Worm (Caenorhabditis elegans) whole organism, L4/young adult: ENCODE results near the gene B0244.5.
A peak's percentile ranks its signal among the peaks of the same experiment; 100 is the strongest.

Source experiments
- W03F9.2 ChIP-seq: fragments of 150-350 bp; optimal IDR thresholded peaks from 2 replicates; lab custom pipeline; 2014; ENCODE audit warnings: missing biosample characterization, missing genetic modification characterization
- dao-5 ChIP-seq: sonication (generic microtip); optimal IDR thresholded peaks from 2 replicates; lab custom pipeline; 2016; ENCODE audit warnings: missing genotype, missing genetic modification characterization, moderate library complexity, missing compliant biosample characterization
- him-1 ChIP-seq: sonication (generic microtip); optimal IDR thresholded peaks from 2 replicates; lab custom pipeline; 2016; ENCODE audit warnings: missing genotype, missing genetic modification reagents, missing genetic modification characterization, missing compliant biosample characterization

Gene B0244.5

DNA sequence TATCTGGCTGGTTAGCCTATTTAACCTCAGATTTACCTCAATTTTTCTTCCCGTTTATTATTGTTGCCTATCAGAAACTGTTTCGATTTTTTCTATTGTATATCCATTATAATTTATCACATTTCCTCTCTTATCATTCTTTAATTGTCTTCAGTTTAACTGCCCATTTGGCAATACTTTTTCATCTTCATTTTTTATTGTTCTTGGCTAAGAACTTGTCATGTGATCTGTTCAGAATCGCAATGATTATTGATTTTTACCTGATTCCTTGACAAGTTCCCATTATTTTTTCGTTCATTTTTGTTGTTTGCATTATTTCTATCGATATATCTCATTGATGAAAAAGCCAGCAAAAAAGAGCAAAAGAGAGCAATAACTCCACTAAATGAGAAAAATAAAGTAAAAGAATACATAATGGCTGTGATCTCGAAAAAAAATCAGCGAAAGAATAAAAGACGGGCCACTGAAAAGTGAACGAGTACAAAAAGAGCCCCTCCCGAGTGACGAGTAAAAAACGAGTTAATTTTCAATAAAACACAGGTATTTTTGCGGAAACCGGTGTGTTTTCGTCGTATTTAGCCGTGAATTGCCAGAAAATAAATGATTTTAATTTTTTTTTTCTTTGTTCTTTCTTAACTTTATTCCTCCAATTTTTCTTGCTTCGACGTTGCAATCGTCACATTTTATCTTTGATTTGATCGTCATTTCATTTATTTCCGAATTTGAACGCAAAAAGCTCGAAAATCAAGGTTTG, 30.3 kb upstream of the B0244.5 start, which contains the start of gene arf-1:
Gene arf-1, plus strand, starts transcription at position 657 of the 754 bp plus-strand sequence.
- TF ChIP-seq dao-5 (tag; lab: Kevin White, UChicago) (no peak), him-1 (tag; lab: Kevin White, UChicago) (no peak), W03F9.2 (tag; lab: Kevin White, UChicago) (no peak)

- no peak for TF ChIP-seq dao-5 (tag; lab: Kevin White, UChicago)
- no peak for TF ChIP-seq him-1 (tag; lab: Kevin White, UChicago)
- no peak for TF ChIP-seq W03F9.2 (tag; lab: Kevin White, UChicago)
Observed at ce11 chrIII:5714984-5715454, 29.7 kb upstream of the B0244.5 start.

DNA sequence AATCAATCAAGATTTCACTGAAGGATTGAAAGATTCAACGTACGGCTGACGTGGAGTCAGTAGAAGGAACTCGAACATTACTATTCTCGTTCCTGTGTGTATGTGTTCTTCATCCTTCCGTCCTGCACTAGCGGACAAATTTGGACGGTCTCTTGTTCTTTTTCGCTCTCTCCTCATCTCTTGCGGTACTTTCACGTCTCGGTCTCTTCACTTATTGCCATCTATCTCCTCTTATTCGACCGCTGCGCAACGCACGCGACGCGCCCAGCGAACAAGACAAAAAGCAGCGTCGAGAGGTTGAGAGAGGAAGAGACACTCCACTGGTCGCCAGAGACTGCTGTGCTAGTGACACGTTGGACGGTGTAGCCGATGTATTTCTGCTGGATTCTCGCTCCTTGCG, 29.2 kb upstream of the B0244.5 start:
- TF ChIP-seq him-1 (tag; lab: Kevin White, UChicago) (peak; percentile 25), W03F9.2 (tag; lab: Kevin White, UChicago) (peak; percentile 1), dao-5 (tag; lab: Kevin White, UChicago) (no peak)

ce11 chrIII:5717173-5717748, 27.4 kb upstream of the B0244.5 start:
- TF ChIP-seq W03F9.2 (tag; lab: Kevin White, UChicago) (no peak), him-1 (tag; lab: Kevin White, UChicago) (no peak), dao-5 (tag; lab: Kevin White, UChicago) (no peak)

- TF ChIP-seq dao-5 (tag; lab: Kevin White, UChicago), result no peak
- TF ChIP-seq W03F9.2 (tag; lab: Kevin White, UChicago), result no peak
- no peak for TF ChIP-seq him-1 (tag; lab: Kevin White, UChicago)
Observed at ce11 chrIII:5718385-5718784, 26.3 kb upstream of the B0244.5 start.

DNA sequence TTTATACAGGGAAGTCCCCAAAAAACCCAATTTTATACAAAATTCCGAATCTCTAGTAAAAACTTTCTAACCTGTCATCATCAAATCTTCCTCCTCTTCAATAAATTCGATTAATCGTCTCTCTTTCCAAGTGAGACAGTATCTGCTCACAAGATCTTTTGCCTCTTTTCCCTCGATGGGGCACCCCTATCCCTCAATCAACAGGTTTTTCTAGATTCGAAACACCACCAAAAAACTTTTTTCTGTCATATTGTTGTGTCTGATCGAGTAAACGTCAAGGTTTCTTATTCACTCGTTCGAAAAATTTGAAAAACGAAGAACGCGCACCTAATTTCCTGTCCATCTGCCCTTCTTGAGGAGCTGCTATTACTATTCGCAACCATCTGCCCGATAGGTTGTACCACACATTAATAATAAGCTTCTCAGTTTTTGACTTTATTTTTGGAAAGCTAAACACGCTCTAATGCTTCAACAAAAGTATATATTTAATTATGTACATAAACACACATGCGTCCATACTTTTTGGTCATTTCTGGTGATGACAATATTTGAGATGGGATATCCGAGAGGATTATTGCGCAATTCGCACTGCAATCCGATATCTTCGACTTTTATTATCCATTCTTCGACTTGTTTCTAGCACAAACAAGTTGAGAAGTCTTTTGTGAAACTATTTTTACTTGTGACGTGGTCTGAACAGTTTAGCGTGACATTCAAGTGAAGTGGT, 25.4 kb upstream of the B0244.5 start:
- TF ChIP-seq W03F9.2 (tag; lab: Kevin White, UChicago), result no peak
- TF ChIP-seq dao-5 (tag; lab: Kevin White, UChicago), result no peak
- TF ChIP-seq him-1 (tag; lab: Kevin White, UChicago), result no peak

DNA sequence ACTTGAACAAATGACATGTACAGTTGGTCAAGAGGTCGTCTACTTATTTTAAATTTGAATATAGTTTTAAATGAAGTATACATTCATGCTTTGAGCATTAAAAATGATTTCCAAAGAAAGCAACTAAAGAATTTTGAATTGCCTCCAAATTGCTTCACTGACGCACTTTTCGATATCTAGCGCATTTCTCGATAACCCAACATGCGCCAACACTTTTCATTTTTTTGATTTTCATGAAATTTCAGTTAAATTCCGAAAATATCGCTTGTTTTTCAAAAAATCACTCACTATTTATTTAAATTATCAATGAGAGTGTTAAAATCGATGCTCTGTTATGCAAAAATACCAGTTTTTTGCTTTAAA, 24.9 kb upstream of the B0244.5 start:
- TF ChIP-seq W03F9.2 (tag; lab: Kevin White, UChicago), result no peak
- TF ChIP-seq him-1 (tag; lab: Kevin White, UChicago), result no peak
- no peak for TF ChIP-seq dao-5 (tag; lab: Kevin White, UChicago)

DNA sequence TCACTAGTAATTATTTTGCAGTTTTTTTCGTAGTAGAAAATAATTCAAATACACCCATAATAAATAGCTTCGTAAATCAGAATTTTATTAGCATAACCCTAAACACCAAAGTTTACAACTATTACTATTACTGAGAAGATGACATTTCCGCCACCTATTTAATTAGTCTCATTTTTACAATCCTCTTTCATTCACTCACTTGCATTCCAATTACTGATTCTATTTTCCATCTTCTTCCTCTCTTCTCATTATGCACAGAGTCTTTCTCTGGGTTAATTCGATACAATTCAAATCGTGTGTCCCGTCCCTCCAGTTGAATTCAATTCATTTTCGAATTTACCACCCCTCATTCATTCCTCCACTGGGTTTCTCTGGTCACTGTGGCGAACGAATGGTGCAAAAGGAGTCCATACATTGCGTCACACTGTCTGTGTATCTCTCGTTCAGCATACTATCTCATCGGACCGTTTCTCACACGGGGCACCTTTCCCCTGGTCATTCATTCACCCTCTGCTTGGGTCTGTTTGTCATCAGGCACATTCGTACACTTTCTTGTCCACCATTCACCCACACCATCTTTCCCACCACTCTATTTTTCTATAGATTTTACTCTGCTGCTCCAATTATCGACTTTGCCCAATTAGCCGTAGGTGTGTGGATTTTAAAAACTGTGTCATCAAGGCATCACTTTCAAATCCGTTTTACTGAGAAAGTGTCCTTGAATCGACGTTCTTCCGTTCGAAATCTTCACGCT, 24.2 kb upstream of the B0244.5 start:
- TF ChIP-seq W03F9.2 (tag; lab: Kevin White, UChicago), result no peak
- TF ChIP-seq dao-5 (tag; lab: Kevin White, UChicago), result no peak
- TF ChIP-seq him-1 (tag; lab: Kevin White, UChicago), result no peak

- TF ChIP-seq W03F9.2 (tag; lab: Kevin White, UChicago) (no peak), him-1 (tag; lab: Kevin White, UChicago) (no peak), dao-5 (tag; lab: Kevin White, UChicago) (no peak)
Observed at ce11 chrIII:5721488-5721887, 23.2 kb upstream of the B0244.5 start.

ce11 chrIII:5721888-5722287, 22.8 kb upstream of the B0244.5 start:
- TF ChIP-seq him-1 (tag; lab: Kevin White, UChicago) (no peak), W03F9.2 (tag; lab: Kevin White, UChicago) (peak; percentile 76)

DNA sequence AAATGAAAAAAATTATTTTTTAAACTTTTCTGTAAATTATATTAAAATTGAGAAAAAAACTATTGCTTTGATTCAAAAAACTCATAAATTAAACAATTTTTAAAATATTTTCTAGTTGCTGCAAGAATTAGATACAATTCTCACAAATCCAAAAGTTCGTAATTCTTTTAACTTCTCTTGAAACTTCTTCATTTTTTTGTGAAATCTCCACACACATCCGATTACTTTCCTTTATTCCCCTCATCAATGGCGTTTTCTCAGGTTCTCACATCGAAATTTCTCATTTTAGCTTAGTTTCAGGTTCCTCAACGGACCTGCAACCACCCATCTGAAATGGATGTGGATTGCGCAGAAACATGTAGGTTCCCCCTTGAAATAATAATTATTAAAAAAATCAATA, 22.1 kb upstream of the B0244.5 start, which contains the start of gene wrm-1:
Gene wrm-1, plus strand, starts transcription at position 301 of the 400 bp plus-strand sequence.
- no peak for TF ChIP-seq him-1 (tag; lab: Kevin White, UChicago)
- TF ChIP-seq W03F9.2 (tag; lab: Kevin White, UChicago), result no peak
- no peak for TF ChIP-seq dao-5 (tag; lab: Kevin White, UChicago)

DNA sequence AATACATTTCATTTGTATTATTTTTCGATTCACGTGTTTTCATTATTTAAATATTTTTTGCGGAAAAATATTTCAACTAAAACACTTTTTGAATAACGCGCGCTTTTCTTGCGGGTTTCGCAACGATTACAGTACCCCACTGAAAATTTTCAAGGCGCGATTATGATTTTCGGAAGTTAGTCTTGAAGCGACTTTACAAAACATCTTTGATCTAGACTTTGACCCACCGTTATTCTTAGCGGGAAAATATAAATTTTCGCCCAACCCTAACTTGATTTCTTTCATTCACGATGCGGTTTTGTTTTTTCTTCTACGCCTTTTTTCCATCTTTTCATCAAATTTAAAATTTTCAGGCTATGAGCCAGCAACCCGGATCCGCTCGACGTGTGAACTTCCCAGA, 16.9 kb upstream of the B0244.5 start, which contains the start of gene egg-1:
Gene egg-1, plus strand, starts transcription at position 354 of the 400 bp plus-strand sequence.
- TF ChIP-seq W03F9.2 (tag; lab: Kevin White, UChicago) (peak; percentile 39), dao-5 (tag; lab: Kevin White, UChicago) (no peak), him-1 (tag; lab: Kevin White, UChicago) (no peak)
